Fruit fly (Drosophila melanogaster): ENCODE results near the gene CG14402.

dm6 chr2L:20811039-20811652 lies 38.0 kb upstream of the CG14402 start:
- TF ChIP-seq psq (GFP tag; optimal IDR thresholded peaks at IDR 0.05) (no peak), Myc (optimal IDR thresholded peaks at IDR 0.05) (no peak), Hr78 (GFP tag; optimal IDR thresholded peaks at IDR 0.05) (no peak), foxo (GFP tag; optimal IDR thresholded peaks at IDR 0.05) (no peak), lola (GFP tag; optimal IDR thresholded peaks at IDR 0.05) (no peak), usp (GFP tag; optimal IDR thresholded peaks at IDR 0.05) (no peak), rgr (GFP tag; optimal IDR thresholded peaks at IDR 0.05) (no peak), Hnf4 (GFP tag; optimal IDR thresholded peaks at IDR 0.05) (no peak)

All from whole organism, wandering third instar larva.